Worm (Caenorhabditis elegans): Measurements from ENCODE around the gene rbmx-2.

The rbmx-2 gene

ce11 chrII:6176154-6176897, 20.4 kb downstream of the rbmx-2 start:
- TF ChIP-seq egl-5 (tag; optimal IDR thresholded peaks at IDR 0.05) (peak; percentile 66), nhr-76 (tag; optimal IDR thresholded peaks at IDR 0.05) (no peak), elt-1 (tag; optimal IDR thresholded peaks at IDR 0.05) (peak; percentile 99), nhr-25 (tag; optimal IDR thresholded peaks at IDR 0.05) (peak; percentile 54)

ce11 chrII:6175027-6175426, 21.7 kb downstream of the rbmx-2 start:
- TF ChIP-seq elt-1 (tag; optimal IDR thresholded peaks at IDR 0.05) (no peak), lin-39 (tag; optimal IDR thresholded peaks at IDR 0.05) (peak; percentile 31), nfya-1 (tag; optimal IDR thresholded peaks at IDR 0.05; ENCODE audit: insufficient read depth) (peak; percentile 26), ceh-16 (tag; optimal IDR thresholded peaks at IDR 0.05) (no peak), hmg-11 (tag; optimal IDR thresholded peaks at IDR 0.05) (peak; percentile 20), jun-1 (tag; optimal IDR thresholded peaks at IDR 0.05) (no peak), ztf-11 (tag; optimal IDR thresholded peaks at IDR 0.05) (no peak)

- TF ChIP-seq nhr-25 (tag; optimal IDR thresholded peaks at IDR 0.05) (peak; percentile 8), mml-1 (tag; optimal IDR thresholded peaks at IDR 0.05) (no peak)
Measured at ce11 chrII:6173400-6173799, 23.3 kb downstream of the rbmx-2 start, which contains the start of gene F40H3.2. F40H3.2 (plus strand) TSS chrII:6173649.

- TF ChIP-seq nhr-237 (tag; optimal IDR thresholded peaks at IDR 0.05) (no peak), eor-1 (tag; optimal IDR thresholded peaks at IDR 0.05) (no peak), pqm-1 (tag; optimal IDR thresholded peaks at IDR 0.05) (no peak)
Measured at ce11 chrII:6171228-6171627, 25.5 kb downstream of the rbmx-2 start, which contains the start of gene F40H3.3. F40H3.3 (plus strand) TSS chrII:6171507.

- TF ChIP-seq lin-39 (tag; optimal IDR thresholded peaks at IDR 0.05) = peak; percentile 10
- TF ChIP-seq egl-5 (tag; optimal IDR thresholded peaks at IDR 0.05) = peak; percentile 54
- TF ChIP-seq ceh-82 (tag; optimal IDR thresholded peaks at IDR 0.05) = no peak
Measured at ce11 chrII:6170236-6170635, 26.5 kb downstream of the rbmx-2 start.

- no peak for TF ChIP-seq nfya-1 (tag; optimal IDR thresholded peaks at IDR 0.05; ENCODE audit: insufficient read depth)
- no peak for TF ChIP-seq hmg-11 (tag; optimal IDR thresholded peaks at IDR 0.05)
- TF ChIP-seq pha-4 (tag; optimal IDR thresholded peaks at IDR 0.05) = no peak
- TF ChIP-seq skn-1 (tag; optimal IDR thresholded peaks at IDR 0.05) = no peak
- no peak for TF ChIP-seq lin-39 (tag; optimal IDR thresholded peaks at IDR 0.05)
- no peak for TF ChIP-seq elt-1 (tag; optimal IDR thresholded peaks at IDR 0.05)
- no peak for TF ChIP-seq ztf-4 (tag; optimal IDR thresholded peaks at IDR 0.05)
- TF ChIP-seq nhr-76 (tag; optimal IDR thresholded peaks at IDR 0.05) = no peak
- no peak for TF ChIP-seq ceh-28 (tag; optimal IDR thresholded peaks at IDR 0.05)
- no peak for TF ChIP-seq nhr-23 (tag; optimal IDR thresholded peaks at IDR 0.05)
- TF ChIP-seq ceh-16 (tag; optimal IDR thresholded peaks at IDR 0.05) = no peak
- TF ChIP-seq zag-1 (tag; optimal IDR thresholded peaks at IDR 0.05) = no peak
- no peak for TF ChIP-seq pqm-1 (tag; optimal IDR thresholded peaks at IDR 0.05)
- no peak for TF ChIP-seq snpc-4 (tag; optimal IDR thresholded peaks at IDR 0.05)
- no peak for TF ChIP-seq nhr-43 (tag; optimal IDR thresholded peaks at IDR 0.05; ENCODE audit: poor library complexity, severe bottlenecking)
- no peak for TF ChIP-seq nhr-77 (tag; optimal IDR thresholded peaks at IDR 0.05)
- TF ChIP-seq mdl-1 (tag; optimal IDR thresholded peaks at IDR 0.05) = no peak
- TF ChIP-seq R02D3.7 (tag; optimal IDR thresholded peaks at IDR 0.05) = no peak
- no peak for TF ChIP-seq elt-3 (tag; optimal IDR thresholded peaks at IDR 0.05)
Measured at ce11 chrII:6169156-6169555, 27.6 kb downstream of the rbmx-2 start, which contains the start of gene hst-3.1. hst-3.1 (minus strand) TSS chrII:6169256.

- TF ChIP-seq ZK546.5 (tag; optimal IDR thresholded peaks at IDR 0.05) (no peak), pqm-1 (tag; optimal IDR thresholded peaks at IDR 0.05) (no peak), nhr-12 (tag; optimal IDR thresholded peaks at IDR 0.05) (no peak), fos-1 (tag; optimal IDR thresholded peaks at IDR 0.05) (no peak), elt-2 (tag; optimal IDR thresholded peaks at IDR 0.05) (no peak), skn-1 (tag; optimal IDR thresholded peaks at IDR 0.05) (no peak), unc-39 (tag; optimal IDR thresholded peaks at IDR 0.05) (no peak), aly-2 (tag; optimal IDR thresholded peaks at IDR 0.05) (no peak), ceh-9 (tag; optimal IDR thresholded peaks at IDR 0.05) (no peak), fkh-10 (GFP tag; optimal IDR thresholded peaks at IDR 0.05) (no peak), nhr-23 (tag; optimal IDR thresholded peaks at IDR 0.05) (no peak), tbx-2 (tag; optimal IDR thresholded peaks at IDR 0.05) (no peak), mdl-1 (tag; optimal IDR thresholded peaks at IDR 0.05) (no peak)
Measured at ce11 chrII:6168714-6169113, 28.0 kb downstream of the rbmx-2 start.

Data from whole organism, L3 larva.